Fruit fly (Drosophila melanogaster): Measurements from ENCODE around the gene CG11836.

CG11836 gene

dm6 chr3R:25049742-25050517 is 21.0 kb upstream of the CG11836 start:
- TF ChIP-seq CG1621 (tag; optimal IDR thresholded peaks at IDR 0.05) (peak; percentile 42), fkh (GFP tag; optimal IDR thresholded peaks at IDR 0.05) (peak; percentile 35), CG6276 (GFP tag; optimal IDR thresholded peaks at IDR 0.05) (peak; percentile 35), net (GFP tag; optimal IDR thresholded peaks at IDR 0.05) (no peak), CG11762 (GFP tag; optimal IDR thresholded peaks at IDR 0.05; ENCODE audit: insufficient read depth) (no peak), CG10631 (GFP tag; optimal IDR thresholded peaks at IDR 0.05) (no peak), Ets21C (GFP tag; optimal IDR thresholded peaks at IDR 0.05) (no peak), Blimp-1 (GFP tag; optimal IDR thresholded peaks at IDR 0.05) (peak; percentile 54), CG6792 (GFP tag; optimal IDR thresholded peaks at IDR 0.05) (no peak), dsx (GFP tag; optimal IDR thresholded peaks at IDR 0.05; ENCODE audit: poor library complexity, severe bottlenecking) (peak; percentile 8), ss (GFP tag; optimal IDR thresholded peaks at IDR 0.05) (peak; percentile 71 to 75), CG6854 (GFP tag; optimal IDR thresholded peaks at IDR 0.05) (peak; percentile 66), acj6 (GFP tag; optimal IDR thresholded peaks at IDR 0.05) (no peak), CG7368 (GFP tag; optimal IDR thresholded peaks at IDR 0.05) (peak; percentile 5), CG3919 (GFP tag; optimal IDR thresholded peaks at IDR 0.05) (peak; percentile 31), Ets96B (tag; optimal IDR thresholded peaks at IDR 0.05) (peak; percentile 14), Lpt (GFP tag; optimal IDR thresholded peaks at IDR 0.05) (peak; percentile 69), fd85E (GFP tag; optimal IDR thresholded peaks at IDR 0.05) (peak; percentile 79), Sox102F (GFP tag; optimal IDR thresholded peaks at IDR 0.05) (peak; percentile 37), Eip78C (GFP tag) (peak; percentile 89), Met (GFP tag; optimal IDR thresholded peaks at IDR 0.05) (peak; percentile 31), esn (GFP tag; optimal IDR thresholded peaks at IDR 0.05) (peak; percentile 42), svp (GFP tag) (no peak), Smox (GFP tag; optimal IDR thresholded peaks at IDR 0.05) (no peak), eg (GFP tag; IDR thresholded peaks at IDR 0.05) (no peak), Hr39 (GFP tag; optimal IDR thresholded peaks at IDR 0.05) (no peak), Hr38 (GFP tag; optimal IDR thresholded peaks at IDR 0.05) (no peak), CG11294 (GFP tag; IDR thresholded peaks at IDR 0.05) (no peak), CG4318 (GFP tag; optimal IDR thresholded peaks at IDR 0.05) (no peak), Eip93F (GFP tag; optimal IDR thresholded peaks at IDR 0.05) (peak; percentile 80), Sox14 (GFP tag; optimal IDR thresholded peaks at IDR 0.05) (peak; percentile 47), Eip75B (GFP tag; optimal IDR thresholded peaks at IDR 0.05) (peak; percentile 16), CG10669 (GFP tag; optimal IDR thresholded peaks at IDR 0.05) (no peak), vri (GFP tag; optimal IDR thresholded peaks at IDR 0.05) (peak; percentile 77), CG6808 (GFP tag; optimal IDR thresholded peaks at IDR 0.05) (no peak), CG31627 (GFP tag; optimal IDR thresholded peaks at IDR 0.05) (no peak), spab (GFP tag; optimal IDR thresholded peaks at IDR 0.05) (peak; percentile 34)

- no peak for TF ChIP-seq CG3919 (GFP tag; optimal IDR thresholded peaks at IDR 0.05)
- no peak for TF ChIP-seq Eip75B (GFP tag; optimal IDR thresholded peaks at IDR 0.05)
- TF ChIP-seq CG15336 (GFP tag; IDR thresholded peaks at IDR 0.05) = no peak
- TF ChIP-seq CG16779 (tag; optimal IDR thresholded peaks at IDR 0.05) = no peak
- peak; percentile 0 for TF ChIP-seq fkh (GFP tag; optimal IDR thresholded peaks at IDR 0.05)
- TF ChIP-seq Hr38 (GFP tag; optimal IDR thresholded peaks at IDR 0.05) = no peak
- no peak for TF ChIP-seq pdm3 (GFP tag; optimal IDR thresholded peaks at IDR 0.05)
These were observed 20.3 kb upstream of the CG11836 start for dm6 chr3R:25050649-25051048.
